Worm (Caenorhabditis elegans) whole organism, L4 larva: Measurements from ENCODE around the gene ubc-21.

Experiments used
- F26F4.8 ChIP-seq: fragments of 200-800 bp; sonication (Bioruptor generic); conservative IDR thresholded peaks from 2 replicates; pipeline ENCODE4 v1.3.6; 2022; ENCODE audit warnings: missing genetic modification characterization, missing compliant biosample characterization
- F44E2.7 ChIP-seq: fragments of 200-800 bp; sonication (Bioruptor generic); IDR thresholded peaks from 2 replicates; pipeline ENCODE4 v2.1.2; 2022; ENCODE audit warnings: missing genetic modification characterization, missing compliant biosample characterization
- F49E8.2 ChIP-seq: sonication (generic microtip); optimal IDR thresholded peaks from 2 replicates; lab custom pipeline; 2016; ENCODE audit warnings: missing compliant biosample characterization, mild to moderate bottlenecking, missing genetic modification characterization, borderline replicate concordance
- R02D3.7 ChIP-seq: fragments of 150-350 bp; sonication (generic microtip); optimal IDR thresholded peaks from 3 replicates; lab custom pipeline; 2014; ENCODE audit warnings: missing biosample characterization, missing genetic modification characterization
- T26A8.4 ChIP-seq: fragments of 200-800 bp; sonication (Bioruptor generic); IDR thresholded peaks from 2 replicates; pipeline ENCODE4 v1.3.6; 2022; ENCODE audit warnings: missing genetic modification characterization, missing compliant biosample characterization
- Y105C5A.15 ChIP-seq: fragments of 200-800 bp; sonication (Bioruptor generic); IDR thresholded peaks from 2 replicates; pipeline ENCODE4 v1.3.6; 2022; ENCODE audit warnings: missing genetic modification characterization, missing compliant biosample characterization
- Y48G9A.11 ChIP-seq: fragments of 200-800 bp; sonication (Bioruptor generic); IDR thresholded peaks from 2 replicates; pipeline ENCODE4 v1.3.6; 2022; ENCODE audit warnings: missing genetic modification reagents, missing genetic modification characterization, missing compliant biosample characterization
- Y75B8A.6 ChIP-seq: fragments of 200-800 bp; sonication (Bioruptor generic); IDR thresholded peaks from 2 replicates; pipeline ENCODE4 v1.3.6; 2022; ENCODE audit warnings: missing genetic modification reagents, missing genetic modification characterization, missing compliant biosample characterization
- ZK337.2 ChIP-seq: fragments of 200-800 bp; sonication (Bioruptor generic); IDR thresholded peaks from 2 replicates; pipeline ENCODE4 v1.3.6; 2022; ENCODE audit warnings: missing genetic modification reagents, missing genetic modification characterization, missing compliant biosample characterization
- ZK546.5 ChIP-seq, 2 experiments: sonication (generic microtip); optimal IDR thresholded peaks; 2 replicates each; lab custom pipeline; 2017; ENCODE audit warnings: missing biosample characterization in 2 of 2, missing genetic modification characterization in 2 of 2
- ama-1 ChIP-seq: fragments of 150-350 bp; optimal IDR thresholded peaks from 2 replicates; lab custom pipeline; 2014; ENCODE audit warnings: inconsistent platforms, mixed read lengths
- ceh-20 ChIP-seq: fragments of 200-800 bp; sonication (Bioruptor generic); IDR thresholded peaks from 2 replicates; pipeline ENCODE4 v1.3.6; 2022; ENCODE audit warnings: missing genetic modification reagents, missing genetic modification characterization, missing compliant biosample characterization
- ceh-32 ChIP-seq: sonication (generic microtip); optimal IDR thresholded peaks from 2 replicates; lab custom pipeline; 2016; ENCODE audit warnings: mild to moderate bottlenecking, missing genetic modification characterization, missing compliant biosample characterization; ENCODE audit not compliant: poor library complexity
- ceh-62 ChIP-seq: sonication (generic microtip); optimal IDR thresholded peaks from 2 replicates; lab custom pipeline; 2017; ENCODE audit warnings: missing biosample characterization, missing genetic modification characterization
- ces-1 ChIP-seq: fragments of 150-350 bp; sonication (generic microtip); optimal IDR thresholded peaks from 4 replicates; lab custom pipeline; 2014; ENCODE audit warnings: missing biosample characterization, missing genetic modification reagents, missing genetic modification characterization
- daf-16 ChIP-seq, 3 experiments: sonication (generic microtip); optimal IDR thresholded peaks; 2 replicates each; lab custom pipeline; 2016 to 2017; ENCODE audit warnings: missing genetic modification characterization in 3 of 3, missing genetic modification reagents in 3 of 3, mild to moderate bottlenecking in 2 of 3, missing compliant biosample characterization in 2 of 3, missing biosample characterization in 1 of 3, moderate library complexity in 1 of 3
- dmd-6 ChIP-seq: fragments of 200-800 bp; sonication (Bioruptor generic); IDR thresholded peaks from 2 replicates; pipeline ENCODE4 v1.3.6; 2022; ENCODE audit warnings: missing genetic modification reagents, missing genetic modification characterization, missing compliant biosample characterization
- dpl-1 ChIP-seq: fragments of 150-350 bp; optimal IDR thresholded peaks from 2 replicates; lab custom pipeline; 2014; ENCODE audit warnings: missing biosample characterization, missing genetic modification reagents, missing genetic modification characterization
- duxl-1 ChIP-seq: sonication (generic microtip); optimal IDR thresholded peaks from 2 replicates; lab custom pipeline; 2016; ENCODE audit warnings: mild to moderate bottlenecking, missing genetic modification characterization, moderate library complexity, missing compliant biosample characterization; ENCODE audit not compliant: poor library complexity
- dve-1 ChIP-seq: sonication (generic microtip); optimal IDR thresholded peaks from 2 replicates; lab custom pipeline; 2017; ENCODE audit warnings: antibody characterized with exemption, mild to moderate bottlenecking, missing genetic modification characterization, missing compliant biosample characterization; ENCODE audit not compliant: insufficient read depth
- egl-27 ChIP-seq: sonication (generic microtip); optimal IDR thresholded peaks from 3 replicates; lab custom pipeline; 2017; ENCODE audit warnings: missing biosample characterization, missing genetic modification reagents, missing genetic modification characterization
- egl-43 ChIP-seq: fragments of 200-800 bp; sonication (Bioruptor generic); IDR thresholded peaks from 2 replicates; pipeline ENCODE4 v1.3.6; 2022; ENCODE audit warnings: missing genetic modification reagents, missing genetic modification characterization, missing compliant biosample characterization
- lim-7 ChIP-seq: fragments of 200-800 bp; sonication (Bioruptor generic); IDR thresholded peaks from 2 replicates; pipeline ENCODE4 v1.3.6; 2022; ENCODE audit warnings: missing genetic modification characterization, missing compliant biosample characterization
- lin-1 ChIP-seq: fragments of 200-800 bp; sonication (Bioruptor generic); IDR thresholded peaks from 2 replicates; pipeline ENCODE4 v1.3.6; 2022; ENCODE audit warnings: missing genetic modification reagents, missing genetic modification characterization, missing compliant biosample characterization
- lin-15B ChIP-seq: fragments of 150-350 bp; sonication (generic microtip); optimal IDR thresholded peaks from 3 replicates; lab custom pipeline; 2014; ENCODE audit warnings: missing biosample characterization, missing genetic modification characterization
- lin-29 ChIP-seq: fragments of 200-800 bp; sonication (Bioruptor generic); IDR thresholded peaks from 2 replicates; pipeline ENCODE4 v1.3.6; 2022; ENCODE audit warnings: missing genetic modification reagents, missing genetic modification characterization, missing compliant biosample characterization
- lin-39 ChIP-seq: fragments of 150-350 bp; optimal IDR thresholded peaks from 2 replicates; lab custom pipeline; 2014; ENCODE audit warnings: missing biosample characterization, missing genetic modification reagents, missing genetic modification characterization
- madf-5 ChIP-seq, 2 experiments: fragments of 200-800 bp; sonication (Bioruptor generic); IDR thresholded peaks; 2 replicates each; pipeline ENCODE4 v1.3.6; 2022; ENCODE audit warnings: missing compliant biosample characterization in 2 of 2, missing genetic modification characterization in 2 of 2
- madf-9 ChIP-seq: fragments of 200-800 bp; sonication (Bioruptor generic); conservative IDR thresholded peaks from 2 replicates; pipeline ENCODE4 v1.3.6; 2022; ENCODE audit warnings: missing genetic modification reagents, missing genetic modification characterization, missing compliant biosample characterization
- mdt-29 ChIP-seq: fragments of 200-800 bp; sonication (Bioruptor generic); IDR thresholded peaks from 2 replicates; pipeline ENCODE4 v1.3.6; 2022; ENCODE audit warnings: missing genetic modification reagents, missing genetic modification characterization, missing compliant biosample characterization
- mes-2 ChIP-seq: sonication (generic microtip); optimal IDR thresholded peaks from 2 replicates; lab custom pipeline; 2016; ENCODE audit warnings: missing genotype, mild to moderate bottlenecking, missing genetic modification characterization, missing compliant biosample characterization; ENCODE audit not compliant: poor library complexity, severe bottlenecking
- nhr-102 ChIP-seq: sonication (generic microtip); optimal IDR thresholded peaks from 2 replicates; lab custom pipeline; 2016; ENCODE audit warnings: mild to moderate bottlenecking, missing genetic modification characterization, moderate library complexity, missing compliant biosample characterization
- nhr-11 ChIP-seq: fragments of 150-350 bp; optimal IDR thresholded peaks from 2 replicates; lab custom pipeline; 2014; ENCODE audit warnings: missing biosample characterization, missing genetic modification characterization
- nhr-28 ChIP-seq: fragments of 150-350 bp; optimal IDR thresholded peaks from 2 replicates; lab custom pipeline; 2014; ENCODE audit warnings: missing biosample characterization, missing genetic modification characterization
- nhr-41 ChIP-seq: fragments of 200-800 bp; sonication (Bioruptor generic); IDR thresholded peaks from 2 replicates; pipeline ENCODE4 v1.3.6; 2022; ENCODE audit warnings: missing genetic modification reagents, missing genetic modification characterization, missing compliant biosample characterization
- nhr-6 ChIP-seq: fragments of 150-350 bp; optimal IDR thresholded peaks from 2 replicates; lab custom pipeline; 2014; ENCODE audit warnings: missing biosample characterization, missing genetic modification characterization
- nhr-76 ChIP-seq: fragments of 150-350 bp; optimal IDR thresholded peaks from 2 replicates; lab custom pipeline; 2014; ENCODE audit warnings: missing biosample characterization, missing genetic modification characterization
- nhr-77 ChIP-seq: fragments of 150-350 bp; optimal IDR thresholded peaks from 2 replicates; lab custom pipeline; 2014; ENCODE audit warnings: missing biosample characterization, missing genetic modification characterization
- php-3 ChIP-seq: fragments of 200-800 bp; sonication (Bioruptor generic); IDR thresholded peaks from 2 replicates; pipeline ENCODE4 v1.3.6; 2022; ENCODE audit warnings: missing genetic modification reagents, missing genetic modification characterization, missing compliant biosample characterization
- pqm-1 ChIP-seq: sonication (generic microtip); optimal IDR thresholded peaks from 2 replicates; lab custom pipeline; 2017; ENCODE audit warnings: missing biosample characterization, missing genetic modification characterization
- rbr-2 ChIP-seq: sonication (generic microtip); optimal IDR thresholded peaks from 2 replicates; lab custom pipeline; 2016; ENCODE audit warnings: missing genotype, missing genetic modification characterization, missing compliant biosample characterization
- saeg-2 ChIP-seq: fragments of 200-800 bp; sonication (Bioruptor generic); IDR thresholded peaks from 2 replicates; pipeline ENCODE4 v1.3.6; 2022; ENCODE audit warnings: missing genetic modification reagents, missing genetic modification characterization, missing compliant biosample characterization
- skn-1 ChIP-seq: fragments of 150-350 bp; optimal IDR thresholded peaks from 2 replicates; lab custom pipeline; 2014; ENCODE audit warnings: missing biosample characterization, missing genetic modification characterization
- spr-3 ChIP-seq: fragments of 200-800 bp; sonication (Bioruptor generic); optimal IDR thresholded peaks from 2 replicates; lab custom pipeline; 2018; ENCODE audit warnings: mild to moderate bottlenecking, missing genetic modification characterization, missing compliant biosample characterization
- tra-1 ChIP-seq: fragments of 200-800 bp; sonication (Bioruptor generic); IDR thresholded peaks from 2 replicates; pipeline ENCODE4 v1.3.6; 2022; ENCODE audit warnings: missing genetic modification reagents, missing genetic modification characterization, missing compliant biosample characterization
- unc-39 ChIP-seq: sonication (generic microtip); optimal IDR thresholded peaks from 2 replicates; lab custom pipeline; 2017; ENCODE audit warnings: missing biosample characterization, missing genetic modification characterization
- zfp-3 ChIP-seq: fragments of 200-800 bp; sonication (Bioruptor generic); conservative IDR thresholded peaks from 2 replicates; pipeline ENCODE4 v1.3.6; 2022; ENCODE audit warnings: missing genetic modification reagents, missing genetic modification characterization, missing compliant biosample characterization
- zip-11 ChIP-seq: fragments of 200-800 bp; sonication (Bioruptor generic); IDR thresholded peaks from 2 replicates; pipeline ENCODE4 v1.3.6; 2022; ENCODE audit warnings: missing genetic modification characterization, missing compliant biosample characterization
- zip-2 ChIP-seq: fragments of 150-350 bp; optimal IDR thresholded peaks from 2 replicates; lab custom pipeline; 2014; ENCODE audit warnings: missing biosample characterization, missing genetic modification characterization

The ubc-21 gene

ce11 chrX:8846447-8847237 lies 22.8 kb upstream of the ubc-21 start, which contains the start of gene C28G1.10 (continued):
- TF ChIP-seq nhr-76 (no peak), daf-16 (GFP tag; optimal IDR thresholded peaks at IDR 0.05; lab: Kevin White, UChicago) (no peak), daf-16 (tag; optimal IDR thresholded peaks at IDR 0.05; lab: Kevin White, UChicago) (no peak), F49E8.2 (tag; lab: Kevin White, UChicago) (peak; percentile 11), ama-1 (no peak), madf-5 (GFP tag; IDR thresholded peaks at IDR 0.05; lab: Robert Waterston, UW) (no peak), mdt-29 (GFP tag; lab: Robert Waterston, UW) (peak; percentile 54; the same call in 1 of the 2 replicates), lin-15B (tag; lab: Kevin White, UChicago) (no peak), lim-7 (peak; percentile 76), spr-3 (GFP tag; lab: Kevin White, UChicago) (no peak), egl-27 (tag; lab: Kevin White, UChicago) (no peak), unc-39 (tag; lab: Kevin White, UChicago) (no peak), zip-11 (GFP tag; lab: Robert Waterston, UW) (peak; percentile 69), F44E2.7 (GFP tag; lab: Robert Waterston, UW) (peak; percentile 80), lin-1 (GFP tag; lab: Robert Waterston, UW) (peak; percentile 50), nhr-102 (tag; lab: Kevin White, UChicago) (no peak), egl-43 (GFP tag; lab: Robert Waterston, UW) (peak; percentile 87; the same call in 1 of the 2 replicates), ceh-20 (GFP tag; lab: Robert Waterston, UW) (no peak), pqm-1 (tag; lab: Kevin White, UChicago) (peak; percentile 75), nhr-11 (tag; lab: Kevin White, UChicago) (no peak), F26F4.8 (peak; percentile 67; the same call in 1 of the 2 replicates), mes-2 (tag; lab: Kevin White, UChicago) (peak; percentile 18), nhr-6 (tag; lab: Kevin White, UChicago) (no peak), rbr-2 (tag; lab: Kevin White, UChicago) (no peak), madf-9 (GFP tag; lab: Robert Waterston, UW) (peak; percentile 73; the same call in 1 of the 2 replicates), ces-1 (GFP tag; lab: Kevin White, UChicago) (no peak), nhr-28 (peak; percentile 69), T26A8.4 (GFP tag; lab: Robert Waterston, UW) (peak; percentile 81), Y48G9A.11 (GFP tag; lab: Robert Waterston, UW) (no peak), R02D3.7 (tag; lab: Kevin White, UChicago) (no peak), ceh-32 (no peak), dve-1 (tag; lab: Kevin White, UChicago) (peak; percentile 62), dpl-1 (peak; percentile 3), ceh-62 (tag; lab: Kevin White, UChicago) (no peak), nhr-41 (GFP tag; lab: Robert Waterston, UW) (no peak), nhr-77 (tag; lab: Kevin White, UChicago) (peak; percentile 44), lin-39 (tag; lab: Kevin White, UChicago) (no peak), skn-1 (tag; lab: Kevin White, UChicago) (no peak), zfp-3 (GFP tag; lab: Robert Waterston, UW) (0 out of 2 replicates have a peak, but pooled peaks have one; percentile 12), dmd-6 (GFP tag; lab: Robert Waterston, UW) (no peak; the same call in 1 of the 2 replicates), Y105C5A.15 (GFP tag; lab: Robert Waterston, UW) (peak; percentile 73), duxl-1 (tag; lab: Kevin White, UChicago) (no peak), ZK546.5 (tag; optimal IDR thresholded peaks at IDR 0.05; lab: Kevin White, UChicago) (no peak), Y75B8A.6 (peak; percentile 4; the same call in 1 of the 2 replicates), tra-1 (no peak), zip-2 (tag; lab: Kevin White, UChicago) (no peak), ZK337.2 (peak; percentile 61), saeg-2 (GFP tag; lab: Robert Waterston, UW) (peak; percentile 42; the same call in 1 of the 2 replicates), php-3 (peak; percentile 27), lin-29 (GFP tag; lab: Robert Waterston, UW) (peak; percentile 22; the same call in 1 of the 2 replicates)
